Worm (Caenorhabditis elegans) whole organism, young adult: ENCODE data around the gene maa-1.
"Not testable (repeated sequence)": the region's sequence is repeated elsewhere in the genome, so short reads cannot be mapped to it uniquely, and the experiment has no call there.

ENCODE experiments used
- F22D6.2 ChIP-seq: sonication (generic microtip); optimal IDR thresholded peaks from 2 replicates; lab custom pipeline; 2016; ENCODE audit warnings: mild to moderate bottlenecking, missing genetic modification characterization, missing compliant biosample characterization
- K11D2.4 ChIP-seq: fragments of 200-800 bp; sonication (Bioruptor generic); IDR thresholded peaks from 2 replicates; pipeline ENCODE4 v1.3.6; 2022; ENCODE audit warnings: missing genetic modification reagents, missing genetic modification characterization, missing compliant biosample characterization
- K12H6.12 ChIP-seq: fragments of 200-800 bp; sonication (Bioruptor generic); optimal IDR thresholded peaks from 2 replicates; lab custom pipeline; 2018; ENCODE audit warnings: mild to moderate bottlenecking, missing genetic modification characterization, missing compliant biosample characterization
- T07F8.4 ChIP-seq: sonication (generic microtip); optimal IDR thresholded peaks from 2 replicates; lab custom pipeline; 2016; ENCODE audit warnings: mild to moderate bottlenecking, missing genetic modification characterization, moderate library complexity, missing compliant biosample characterization
- Y56A3A.18 ChIP-seq: fragments of 200-800 bp; sonication (Bioruptor generic); IDR thresholded peaks from 2 replicates; pipeline ENCODE4 v1.3.6; 2022; ENCODE audit warnings: missing genetic modification reagents, missing genetic modification characterization, missing compliant biosample characterization
- ama-1 ChIP-seq, 3 experiments: fragments of 150-350 bp in 1 of 3; sonication (generic microtip) in 2 of 3; optimal IDR thresholded peaks; 2 replicates each; lab custom pipeline; 2014 to 2018; ENCODE audit warnings: missing biosample characterization in 2 of 3, missing genetic modification characterization in 2 of 3, missing genetic modification reagents in 2 of 3
- athp-1 ChIP-seq: sonication (generic microtip); optimal IDR thresholded peaks from 2 replicates; lab custom pipeline; 2017; ENCODE audit warnings: mild to moderate bottlenecking, missing genetic modification characterization, missing compliant biosample characterization
- attf-5 ChIP-seq: fragments of 200-800 bp; sonication (Bioruptor generic); optimal IDR thresholded peaks from 2 replicates; lab custom pipeline; 2018; ENCODE audit warnings: mild to moderate bottlenecking, missing genetic modification characterization, missing compliant biosample characterization
- bed-1 ChIP-seq: fragments of 200-800 bp; sonication (Bioruptor generic); IDR thresholded peaks from 2 replicates; pipeline ENCODE4 v1.3.6; 2022; ENCODE audit warnings: missing genetic modification reagents, missing genetic modification characterization, missing compliant biosample characterization
- bed-2 ChIP-seq: fragments of 200-800 bp; sonication (Bioruptor generic); IDR thresholded peaks from 2 replicates; pipeline ENCODE4 v1.3.6; 2022; ENCODE audit warnings: missing genetic modification reagents, missing genetic modification characterization, missing compliant biosample characterization
- cebp-1 ChIP-seq, 2 experiments: fragments of 200-800 bp in 1 of 2; sonication (Bioruptor generic) in 1 of 2; sonication (generic microtip) in 1 of 2; IDR thresholded peaks in 1 of 2; optimal IDR thresholded peaks in 1 of 2; 2 replicates each; pipeline versions ENCODE4 v1.3.6 to Lab custom; 2017 to 2022; ENCODE audit warnings: missing compliant biosample characterization in 2 of 2, missing genetic modification characterization in 2 of 2, mild to moderate bottlenecking in 1 of 2, missing genetic modification reagents in 1 of 2, moderate library complexity in 1 of 2
- cebp-2 ChIP-seq: fragments of 200-800 bp; sonication (Bioruptor generic); IDR thresholded peaks from 2 replicates; pipeline ENCODE4 v1.3.6; 2022; ENCODE audit warnings: missing genetic modification characterization, missing compliant biosample characterization
- ceh-27 ChIP-seq: fragments of 200-800 bp; sonication (Bioruptor generic); optimal IDR thresholded peaks from 2 replicates; lab custom pipeline; 2018; ENCODE audit warnings: mild to moderate bottlenecking, missing genetic modification characterization, moderate library complexity, missing compliant biosample characterization
- egl-44 ChIP-seq: fragments of 200-800 bp; sonication (Bioruptor generic); IDR thresholded peaks from 2 replicates; pipeline ENCODE4 v1.3.6; 2022; ENCODE audit warnings: missing genetic modification reagents, missing genetic modification characterization, missing compliant biosample characterization
- him-1 ChIP-seq: sonication (generic microtip); optimal IDR thresholded peaks from 2 replicates; lab custom pipeline; 2016; ENCODE audit warnings: missing genotype, missing genetic modification reagents, missing genetic modification characterization, missing compliant biosample characterization
- hmg-1.2 ChIP-seq: fragments of 200-800 bp; sonication (Bioruptor generic); IDR thresholded peaks from 2 replicates; pipeline ENCODE4 v1.3.6; 2022; ENCODE audit warnings: missing genetic modification reagents, missing genetic modification characterization, missing compliant biosample characterization
- lsl-1 ChIP-seq: fragments of 200-800 bp; sonication (Bioruptor generic); optimal IDR thresholded peaks from 2 replicates; lab custom pipeline; 2018; ENCODE audit warnings: mild to moderate bottlenecking, missing genetic modification characterization, moderate library complexity, missing compliant biosample characterization
- madf-6 ChIP-seq: fragments of 200-800 bp; sonication (Bioruptor generic); IDR thresholded peaks from 2 replicates; pipeline ENCODE4 v1.3.6; 2022; ENCODE audit warnings: missing genetic modification reagents, missing genetic modification characterization, missing compliant biosample characterization
- mel-28 ChIP-seq: sonication (generic microtip); optimal IDR thresholded peaks from 2 replicates; lab custom pipeline; 2016; ENCODE audit warnings: borderline replicate concordance, mild to moderate bottlenecking, missing genetic modification characterization, missing compliant biosample characterization
- mxl-1 ChIP-seq: sonication (generic microtip); optimal IDR thresholded peaks from 2 replicates; lab custom pipeline; 2016; ENCODE audit warnings: missing genetic modification characterization, missing compliant biosample characterization
- nhr-179 ChIP-seq: sonication (generic microtip); optimal IDR thresholded peaks from 2 replicates; lab custom pipeline; 2016; ENCODE audit warnings: mild to moderate bottlenecking, missing genetic modification characterization, missing compliant biosample characterization
- nhr-80 ChIP-seq: sonication (generic microtip); optimal IDR thresholded peaks from 2 replicates; lab custom pipeline; 2016; ENCODE audit warnings: missing genetic modification characterization, missing compliant biosample characterization
- pbrm-1 ChIP-seq: fragments of 200-800 bp; sonication (Bioruptor generic); IDR thresholded peaks from 2 replicates; pipeline ENCODE4 v1.3.6; 2022; ENCODE audit warnings: missing genetic modification reagents, missing genetic modification characterization, missing compliant biosample characterization
- pha-4 ChIP-seq: fragments of 150-350 bp; sonication (generic microtip); optimal IDR thresholded peaks from 2 replicates; lab custom pipeline; 2014; ENCODE audit warnings: missing biosample characterization, missing genetic modification reagents, missing genetic modification characterization
- rcor-1 ChIP-seq: fragments of 200-800 bp; sonication (Bioruptor generic); IDR thresholded peaks from 2 replicates; pipeline ENCODE4 v1.3.6; 2022; ENCODE audit warnings: missing genetic modification reagents, missing genetic modification characterization, missing compliant biosample characterization
- repo-1 ChIP-seq: sonication (generic microtip); optimal IDR thresholded peaks from 2 replicates; lab custom pipeline; 2017; ENCODE audit warnings: mild to moderate bottlenecking, missing genetic modification characterization, missing compliant biosample characterization
- snpc-1.1 ChIP-seq: sonication (generic microtip); optimal IDR thresholded peaks from 2 replicates; lab custom pipeline; 2017; ENCODE audit warnings: missing genetic modification characterization, mild to moderate bottlenecking, missing compliant biosample characterization, antibody characterized with exemption, moderate library complexity, missing genotype, missing genetic modification reagents; ENCODE audit not compliant: insufficient read depth
- snpc-1.3 ChIP-seq: sonication (generic microtip); optimal IDR thresholded peaks from 2 replicates; lab custom pipeline; 2017; ENCODE audit warnings: missing genetic modification characterization, mild to moderate bottlenecking, missing compliant biosample characterization, antibody characterized with exemption, moderate library complexity, missing genotype, missing genetic modification reagents; ENCODE audit not compliant: insufficient read depth
- snpc-4 ChIP-seq, 5 experiments: fragments of 150-350 bp in 1 of 5; sonication (generic microtip) in 4 of 5; optimal IDR thresholded peaks; 2 replicates each; lab custom pipeline; 2014 to 2018; ENCODE audit warnings: missing genetic modification characterization in 5 of 5, missing biosample characterization in 3 of 5, antibody characterized with exemption in 2 of 5, mild to moderate bottlenecking in 2 of 5, missing compliant biosample characterization in 2 of 5, missing genotype in 2 of 5, moderate library complexity in 2 of 5, missing genetic modification reagents in 1 of 5
- zfh-2 ChIP-seq: fragments of 200-800 bp; sonication (Bioruptor generic); conservative IDR thresholded peaks from 2 replicates; pipeline ENCODE4 v1.3.6; 2022; ENCODE audit warnings: missing genetic modification reagents, missing genetic modification characterization, missing compliant biosample characterization
- ztf-25 ChIP-seq: fragments of 200-800 bp; sonication (Bioruptor generic); IDR thresholded peaks from 2 replicates; pipeline ENCODE4 v1.3.6; 2022; ENCODE audit warnings: missing genetic modification reagents, missing genetic modification characterization, missing compliant biosample characterization

Gene maa-1

ce11 chrIII:11792295-11793256 lies 29.8 kb downstream of the maa-1 start, which contains the start of gene C24H11.2 (continued):
- peak; percentile 56 for TF ChIP-seq K12H6.12 (tag; lab: Kevin White, UChicago)
- TF ChIP-seq lsl-1 (GFP tag; lab: Kevin White, UChicago) = peak; percentile 13
- 0 out of 2 replicates have a peak, but pooled peaks have one; percentile 25 for TF ChIP-seq madf-6
- TF ChIP-seq nhr-179 = peak; percentile 23
- peak; percentile 59 for TF ChIP-seq mel-28 (tag; lab: Kevin White, UChicago)
- TF ChIP-seq egl-44 (GFP tag; lab: Robert Waterston, UW) = peak; percentile 82; the same call in 1 of the 2 replicates
- TF ChIP-seq cebp-1 (GFP tag; IDR thresholded peaks at IDR 0.05; lab: Robert Waterston, UW); ama-1 (optimal IDR thresholded peaks at IDR 0.05; lab: Kevin White, UChicago): not testable (repeated sequence)
- TF ChIP-seq cebp-1 (tag; optimal IDR thresholded peaks at IDR 0.05; lab: Kevin White, UChicago) = peak; percentile 70
- peak; percentile 61; the same call in 1 of the 2 replicates for TF ChIP-seq rcor-1 (GFP tag; lab: Robert Waterston, UW)
- TF ChIP-seq K11D2.4 (GFP tag; lab: Robert Waterston, UW) = 0 out of 2 replicates have a peak, but pooled peaks have one; percentile 39
- peak in 1 of 2 experiments; percentile 60 for TF ChIP-seq ama-1 (GFP tag; optimal IDR thresholded peaks at IDR 0.05; lab: Kevin White, UChicago)
- peak; percentile 59 for TF ChIP-seq attf-5
- TF ChIP-seq athp-1 = peak; percentile 71
- TF ChIP-seq ceh-27 (GFP tag; lab: Kevin White, UChicago) = peak; percentile 46
- 0 out of 2 replicates have a peak, but pooled peaks have one; percentile 17 for TF ChIP-seq bed-2 (GFP tag; lab: Robert Waterston, UW)
- peak; percentile 22 for TF ChIP-seq snpc-1.3 (tag; lab: Kevin White, UChicago)
- peak; percentile 31 for TF ChIP-seq F22D6.2
- peak; percentile 16 for TF ChIP-seq him-1 (tag; lab: Kevin White, UChicago)
- TF ChIP-seq nhr-80 = peak; percentile 12
- peak; percentile 74 for TF ChIP-seq hmg-1.2 (GFP tag; lab: Robert Waterston, UW)
- TF ChIP-seq mxl-1 (tag; lab: Kevin White, UChicago) = peak; percentile 50
- TF ChIP-seq T07F8.4 (tag; lab: Kevin White, UChicago) = peak; percentile 28
- peak; percentile 68; the same call in 1 of the 2 replicates for TF ChIP-seq cebp-2 (GFP tag; lab: Robert Waterston, UW)
- peak; percentile 73 for TF ChIP-seq repo-1
- peak; percentile 85 for TF ChIP-seq Y56A3A.18
- TF ChIP-seq, all 124 proteins: peak for 67; not testable (repeated sequence) for 57

ce11 chrIII:11789480-11789879 lies 32.8 kb downstream of the maa-1 start:
- peak; percentile 60 for TF ChIP-seq snpc-1.1 (tag; lab: Kevin White, UChicago)
- TF ChIP-seq bed-2 (GFP tag; lab: Robert Waterston, UW) = no peak
- TF ChIP-seq snpc-4 (GFP tag; optimal IDR thresholded peaks at IDR 0.05; lab: Kevin White, UChicago) = peak; percentile 67
- peak in 3 of 4 experiments; percentile 63 to 86 (median 80) for TF ChIP-seq snpc-4 (tag; optimal IDR thresholded peaks at IDR 0.05; lab: Kevin White, UChicago)

ce11 chrIII:11787376-11787775 lies 35.0 kb downstream of the maa-1 start, which contains the start of gene C24H11.1:
Gene C24H11.1 (plus strand): TSS chrIII:11787676.
- TF ChIP-seq hmg-1.2 (GFP tag; lab: Robert Waterston, UW); ztf-25 (GFP tag; lab: Robert Waterston, UW); mxl-1 (tag; lab: Kevin White, UChicago): not testable (repeated sequence)
- TF ChIP-seq, all 124 proteins: peak for 0; not testable (repeated sequence) for 124

ce11 chrIII:11785961-11786360 lies 36.4 kb downstream of the maa-1 start, which contains the start of gene tbx-38:
Gene tbx-38 (minus strand): TSS chrIII:11786061.
- TF ChIP-seq snpc-1.1 (tag; lab: Kevin White, UChicago) (no peak), zfh-2 (0 out of 2 replicates have a peak, but pooled peaks have one; percentile 36), pha-4 (tag; lab: Kevin White, UChicago) (no peak), pbrm-1 (GFP tag; lab: Robert Waterston, UW) (no peak), bed-1 (GFP tag; lab: Robert Waterston, UW) (no peak)
